Worm (Caenorhabditis elegans) whole organism, mixed stage, embryonic: ENCODE data around the gene Y53G8AR.1.
"Not testable (repeated sequence)": the region's sequence is repeated elsewhere in the genome, so short reads cannot be mapped to it uniquely, and the experiment has no call there.

ENCODE experiments used
- M03D4.4 ChIP-seq: sonication (generic microtip); optimal IDR thresholded peaks from 2 replicates; lab custom pipeline; 2017; ENCODE audit warnings: mild to moderate bottlenecking, missing genetic modification characterization, missing compliant biosample characterization
- bed-3 ChIP-seq: fragments of 200-800 bp; sonication (Bioruptor generic); optimal IDR thresholded peaks from 3 replicates; lab custom pipeline; 2018; ENCODE audit warnings: mild to moderate bottlenecking, missing genetic modification characterization, moderate library complexity, missing compliant biosample characterization
- blmp-1 ChIP-seq: fragments of 150-350 bp; optimal IDR thresholded peaks from 2 replicates; lab custom pipeline; 2014; ENCODE audit warnings: missing biosample characterization, missing genetic modification characterization
- ceh-39 ChIP-seq: fragments of 150-350 bp; optimal IDR thresholded peaks from 2 replicates; lab custom pipeline; 2014; ENCODE audit warnings: missing biosample characterization, missing genetic modification characterization
- ceh-83 ChIP-seq: fragments of 200-800 bp; sonication (Bioruptor generic); optimal IDR thresholded peaks from 2 replicates; lab custom pipeline; 2018; ENCODE audit warnings: mild to moderate bottlenecking, missing genetic modification characterization, missing compliant biosample characterization
- ces-1 ChIP-seq: fragments of 150-350 bp; optimal IDR thresholded peaks from 2 replicates; lab custom pipeline; 2014; ENCODE audit warnings: missing biosample characterization, missing genetic modification reagents, missing genetic modification characterization
- cnd-1 ChIP-seq: fragments of 200-800 bp; sonication (Bioruptor generic); optimal IDR thresholded peaks from 2 replicates; lab custom pipeline; 2018; ENCODE audit warnings: mild to moderate bottlenecking, missing genetic modification characterization, missing compliant biosample characterization
- drap-1 ChIP-seq: fragments of 200-800 bp; sonication (Bioruptor generic); optimal IDR thresholded peaks from 3 replicates; lab custom pipeline; 2018; ENCODE audit warnings: mild to moderate bottlenecking, missing genetic modification characterization, missing compliant biosample characterization
- elt-1 ChIP-seq: sonication (generic microtip); optimal IDR thresholded peaks from 2 replicates; lab custom pipeline; 2017; ENCODE audit warnings: missing genetic modification characterization, mild to moderate bottlenecking, missing compliant biosample characterization, antibody characterized with exemption, moderate library complexity, borderline replicate concordance; ENCODE audit not compliant: insufficient read depth
- elt-3 ChIP-seq: fragments of 150-350 bp; optimal IDR thresholded peaks from 2 replicates; lab custom pipeline; 2014; ENCODE audit warnings: missing biosample characterization, missing genetic modification characterization
- hlh-1 ChIP-seq: fragments of 150-350 bp; optimal IDR thresholded peaks from 2 replicates; lab custom pipeline; 2014; ENCODE audit warnings: missing biosample characterization, missing genetic modification reagents, missing genetic modification characterization
- lin-32 ChIP-seq: fragments of 200-800 bp; sonication (Bioruptor generic); optimal IDR thresholded peaks from 2 replicates; lab custom pipeline; 2018; ENCODE audit warnings: mild to moderate bottlenecking, missing genetic modification characterization, missing compliant biosample characterization
- lsy-2 ChIP-seq: fragments of 150-350 bp; optimal IDR thresholded peaks from 2 replicates; lab custom pipeline; 2014; ENCODE audit warnings: missing biosample characterization, missing genetic modification characterization
- mep-1 ChIP-seq: fragments of 150-350 bp; optimal IDR thresholded peaks from 2 replicates; lab custom pipeline; 2017; ENCODE audit warnings: missing biosample characterization, missing genetic modification reagents, missing genetic modification characterization, inconsistent platforms
- nhr-12 ChIP-seq: fragments of 150-350 bp; optimal IDR thresholded peaks from 2 replicates; lab custom pipeline; 2014; ENCODE audit warnings: missing biosample characterization, missing genetic modification characterization
- nhr-2 ChIP-seq: fragments of 150-350 bp; optimal IDR thresholded peaks from 2 replicates; lab custom pipeline; 2014; ENCODE audit warnings: missing biosample characterization, missing genetic modification characterization
- nhr-237 ChIP-seq: fragments of 150-350 bp; optimal IDR thresholded peaks from 2 replicates; lab custom pipeline; 2014; ENCODE audit warnings: missing biosample characterization, missing genetic modification characterization
- pha-4 ChIP-seq: fragments of 150-350 bp; optimal IDR thresholded peaks from 2 replicates; lab custom pipeline; 2018; ENCODE audit warnings: missing biosample characterization, missing genetic modification reagents, missing genetic modification characterization
- sem-2 ChIP-seq: fragments of 200-800 bp; sonication (Bioruptor generic); optimal IDR thresholded peaks from 2 replicates; lab custom pipeline; 2018; ENCODE audit warnings: mild to moderate bottlenecking, missing genetic modification characterization, missing compliant biosample characterization
- snpc-4 ChIP-seq: fragments of 150-350 bp; optimal IDR thresholded peaks from 2 replicates; lab custom pipeline; 2014; ENCODE audit warnings: missing biosample characterization, missing genetic modification characterization
- sptf-1 ChIP-seq: sonication (generic microtip); optimal IDR thresholded peaks from 2 replicates; lab custom pipeline; 2017; ENCODE audit warnings: mild to moderate bottlenecking, missing genetic modification characterization, moderate library complexity, missing compliant biosample characterization
- tbx-8 ChIP-seq: fragments of 200-800 bp; sonication (Bioruptor generic); optimal IDR thresholded peaks from 2 replicates; lab custom pipeline; 2018; ENCODE audit warnings: mild to moderate bottlenecking, missing genetic modification characterization, moderate library complexity, missing compliant biosample characterization
- unc-120 ChIP-seq: sonication (generic microtip); optimal IDR thresholded peaks from 2 replicates; lab custom pipeline; 2017; ENCODE audit warnings: missing genetic modification characterization, missing compliant biosample characterization; ENCODE audit not compliant: poor library complexity, severe bottlenecking
- unc-39 ChIP-seq: fragments of 150-350 bp; optimal IDR thresholded peaks from 2 replicates; lab custom pipeline; 2014; ENCODE audit warnings: missing biosample characterization, missing genetic modification characterization
- unc-62 ChIP-seq: fragments of 150-350 bp; optimal IDR thresholded peaks from 2 replicates; lab custom pipeline; 2014; ENCODE audit warnings: missing biosample characterization, missing genetic modification reagents, missing genetic modification characterization
- zip-8 ChIP-seq: fragments of 150-350 bp; optimal IDR thresholded peaks from 2 replicates; lab custom pipeline; 2014; ENCODE audit warnings: missing biosample characterization, missing genetic modification characterization
- ztf-11 ChIP-seq: fragments of 150-350 bp; optimal IDR thresholded peaks from 2 replicates; lab custom pipeline; 2014; ENCODE audit warnings: missing biosample characterization, missing genetic modification characterization

The Y53G8AR.1 gene

ce11 chrIII:3332736-3333135 is at the start of gene Y53G8AR.1:
TSS of gene Y53G8AR.1 (plus strand) at chrIII:3333036.
- TF ChIP-seq elt-1 (tag; lab: Kevin White, UChicago); nhr-2; tbx-8: not testable (repeated sequence)

ce11 chrIII:3294283-3294793 is 38.5 kb upstream of the Y53G8AR.1 start, which contains the start of the genes Y53G8AR.8 and Y53G8AR.6:
TSS of gene Y53G8AR.8 (minus strand) at chrIII:3294330.
TSS of gene Y53G8AR.6 (plus strand) at chrIII:3294743.
- TF ChIP-seq lsy-2 (tag; lab: Kevin White, UChicago) (peak; percentile 8), M03D4.4 (tag; lab: Kevin White, UChicago) (no peak), ces-1 (GFP tag; lab: Kevin White, UChicago) (peak; percentile 88), mep-1 (tag; lab: Kevin White, UChicago) (peak; percentile 23)

- TF ChIP-seq nhr-12 (no peak), tbx-8 (no peak), sptf-1 (tag; lab: Kevin White, UChicago) (no peak), unc-39 (tag; lab: Kevin White, UChicago) (no peak), ces-1 (GFP tag; lab: Kevin White, UChicago) (no peak), ceh-83 (no peak)
These were observed 35.7 kb upstream of the Y53G8AR.1 start, which contains the start of gene Y53G8AR.5 for ce11 chrIII:3297151-3297550. TSS of gene Y53G8AR.5 (plus strand) at chrIII:3297451.

ce11 chrIII:3304554-3304953 is 28.3 kb upstream of the Y53G8AR.1 start:
- no peak for TF ChIP-seq bed-3
- peak; percentile 45 for TF ChIP-seq unc-62
- no peak for TF ChIP-seq ceh-39 (tag; lab: Kevin White, UChicago)
- peak; percentile 56 for TF ChIP-seq unc-120 (tag; lab: Kevin White, UChicago)
- peak; percentile 22 for TF ChIP-seq tbx-8

- TF ChIP-seq ztf-11 (tag; lab: Kevin White, UChicago) (no peak), lin-32 (GFP tag; lab: Kevin White, UChicago) (no peak), mep-1 (tag; lab: Kevin White, UChicago) (no peak), M03D4.4 (tag; lab: Kevin White, UChicago) (no peak), nhr-12 (no peak), unc-62 (no peak), snpc-4 (tag; lab: Kevin White, UChicago) (no peak), elt-3 (tag; lab: Kevin White, UChicago) (no peak), tbx-8 (no peak), drap-1 (GFP tag; lab: Kevin White, UChicago) (no peak), ces-1 (GFP tag; lab: Kevin White, UChicago) (no peak), zip-8 (tag; lab: Kevin White, UChicago) (no peak), unc-120 (tag; lab: Kevin White, UChicago) (no peak), hlh-1 (tag; lab: Kevin White, UChicago) (no peak), blmp-1 (tag; lab: Kevin White, UChicago) (no peak)
These were observed 26.5 kb upstream of the Y53G8AR.1 start for ce11 chrIII:3306322-3306721.

- TF ChIP-seq ceh-39 (tag; lab: Kevin White, UChicago) (no peak), cnd-1 (tag; lab: Kevin White, UChicago) (no peak), unc-120 (tag; lab: Kevin White, UChicago) (no peak), pha-4 (tag; lab: Kevin White, UChicago) (peak; percentile 76)
- TF ChIP-seq, all 35 proteins: peak for 1
These were observed 25.5 kb upstream of the Y53G8AR.1 start for ce11 chrIII:3307379-3307778.

- TF ChIP-seq nhr-237 (tag; lab: Kevin White, UChicago) (peak; percentile 2), sem-2 (GFP tag; lab: Kevin White, UChicago) (no peak)
These were observed 23.9 kb upstream of the Y53G8AR.1 start for ce11 chrIII:3308940-3309339.
